Worm (Caenorhabditis elegans) whole organism, late embryonic: ENCODE data around the gene F58F9.6.

ENCODE experiments used
- C08G9.2 ChIP-seq: sonication (generic microtip); optimal IDR thresholded peaks from 2 replicates; lab custom pipeline; 2016; ENCODE audit warnings: mild to moderate bottlenecking, missing genetic modification characterization, moderate library complexity, missing compliant biosample characterization
- F13H6.1 ChIP-seq: sonication (generic microtip); optimal IDR thresholded peaks from 2 replicates; lab custom pipeline; 2016; ENCODE audit warnings: missing genetic modification characterization, missing compliant biosample characterization
- K09A11.1 ChIP-seq: sonication (generic microtip); optimal IDR thresholded peaks from 2 replicates; lab custom pipeline; 2017; ENCODE audit warnings: antibody characterized with exemption, mild to moderate bottlenecking, missing genetic modification characterization, missing compliant biosample characterization; ENCODE audit not compliant: insufficient read depth
- Y22D7AL.16 ChIP-seq: sonication (generic microtip); optimal IDR thresholded peaks from 2 replicates; lab custom pipeline; 2016; ENCODE audit warnings: missing genetic modification characterization, missing compliant biosample characterization
- ahr-1 ChIP-seq: sonication (generic microtip); optimal IDR thresholded peaks from 2 replicates; lab custom pipeline; 2016; ENCODE audit warnings: missing genetic modification characterization, missing compliant biosample characterization
- ama-1 ChIP-seq: fragments of 150-350 bp; optimal IDR thresholded peaks from 2 replicates; lab custom pipeline; 2014
- ceh-18 ChIP-seq: sonication (generic microtip); optimal IDR thresholded peaks from 2 replicates; lab custom pipeline; 2016; ENCODE audit warnings: missing genetic modification characterization, missing compliant biosample characterization
- ceh-19 ChIP-seq: fragments of 200-800 bp; sonication (Bioruptor generic); optimal IDR thresholded peaks from 2 replicates; lab custom pipeline; 2018; ENCODE audit warnings: mild to moderate bottlenecking, missing genetic modification characterization, missing compliant biosample characterization
- ceh-24 ChIP-seq: sonication (generic microtip); optimal IDR thresholded peaks from 2 replicates; lab custom pipeline; 2016; ENCODE audit warnings: mild to moderate bottlenecking, missing genetic modification characterization, missing compliant biosample characterization
- ceh-34 ChIP-seq: sonication (generic microtip); optimal IDR thresholded peaks from 2 replicates; lab custom pipeline; 2016; ENCODE audit warnings: mild to moderate bottlenecking, missing genetic modification characterization, missing compliant biosample characterization
- ceh-48 ChIP-seq: sonication (generic microtip); optimal IDR thresholded peaks from 2 replicates; lab custom pipeline; 2016; ENCODE audit warnings: missing genetic modification characterization, inconsistent platforms, missing compliant biosample characterization
- elt-2 ChIP-seq: sonication (generic microtip); optimal IDR thresholded peaks from 2 replicates; lab custom pipeline; 2016; ENCODE audit warnings: missing genetic modification reagents, missing genetic modification characterization, missing compliant biosample characterization
- fax-1 ChIP-seq: sonication (generic microtip); optimal IDR thresholded peaks from 2 replicates; lab custom pipeline; 2016; ENCODE audit warnings: missing genotype, missing genetic modification characterization, missing compliant biosample characterization
- fkh-10 ChIP-seq: fragments of 150-350 bp; optimal IDR thresholded peaks from 2 replicates; lab custom pipeline; 2014; ENCODE audit warnings: missing biosample characterization, missing genetic modification reagents, missing genetic modification characterization
- gmeb-2 ChIP-seq: sonication (generic microtip); optimal IDR thresholded peaks from 2 replicates; lab custom pipeline; 2016; ENCODE audit warnings: missing genetic modification characterization, inconsistent platforms, missing compliant biosample characterization
- hlh-13 ChIP-seq: fragments of 200-800 bp; sonication (Bioruptor generic); optimal IDR thresholded peaks from 2 replicates; lab custom pipeline; 2018; ENCODE audit warnings: mild to moderate bottlenecking, missing genetic modification characterization, missing compliant biosample characterization
- hlh-15 ChIP-seq: sonication (generic microtip); optimal IDR thresholded peaks from 2 replicates; lab custom pipeline; 2016; ENCODE audit warnings: missing genetic modification characterization, missing compliant biosample characterization
- hlh-30 ChIP-seq: sonication (generic microtip); optimal IDR thresholded peaks from 2 replicates; lab custom pipeline; 2017; ENCODE audit warnings: antibody characterized with exemption, missing genetic modification characterization, missing compliant biosample characterization; ENCODE audit not compliant: insufficient read depth
- hlh-6 ChIP-seq: sonication (generic microtip); optimal IDR thresholded peaks from 2 replicates; lab custom pipeline; 2016; ENCODE audit warnings: missing genotype, missing genetic modification characterization, missing compliant biosample characterization
- lim-6 ChIP-seq: sonication (generic microtip); optimal IDR thresholded peaks from 2 replicates; lab custom pipeline; 2016; ENCODE audit warnings: missing genetic modification characterization, missing compliant biosample characterization
- lin-11 ChIP-seq: fragments of 200-800 bp; sonication (Bioruptor generic); optimal IDR thresholded peaks from 2 replicates; lab custom pipeline; 2018; ENCODE audit warnings: mild to moderate bottlenecking, missing genetic modification characterization, missing compliant biosample characterization
- madf-2 ChIP-seq: sonication (generic microtip); optimal IDR thresholded peaks from 2 replicates; lab custom pipeline; 2017; ENCODE audit warnings: missing genetic modification characterization, missing compliant biosample characterization
- mec-3 ChIP-seq: sonication (generic microtip); optimal IDR thresholded peaks from 2 replicates; lab custom pipeline; 2016; ENCODE audit warnings: borderline replicate concordance, missing genetic modification characterization, missing compliant biosample characterization
- nhr-11 ChIP-seq: fragments of 150-350 bp; optimal IDR thresholded peaks from 2 replicates; lab custom pipeline; 2014; ENCODE audit warnings: missing biosample characterization, missing genetic modification characterization
- nhr-232 ChIP-seq: sonication (generic microtip); optimal IDR thresholded peaks from 2 replicates; lab custom pipeline; 2016; ENCODE audit warnings: missing genetic modification characterization, missing compliant biosample characterization
- npax-4 ChIP-seq: sonication (generic microtip); optimal IDR thresholded peaks from 2 replicates; lab custom pipeline; 2016; ENCODE audit warnings: missing genetic modification characterization, missing compliant biosample characterization
- odd-2 ChIP-seq: sonication (generic microtip); optimal IDR thresholded peaks from 2 replicates; lab custom pipeline; 2017; ENCODE audit warnings: antibody characterized with exemption, mild to moderate bottlenecking, missing genetic modification characterization, missing compliant biosample characterization
- pag-3 ChIP-seq: sonication (generic microtip); optimal IDR thresholded peaks from 2 replicates; lab custom pipeline; 2016; ENCODE audit warnings: missing compliant biosample characterization, missing genetic modification characterization, borderline replicate concordance
- pha-2 ChIP-seq: sonication (generic microtip); optimal IDR thresholded peaks from 2 replicates; lab custom pipeline; 2017; ENCODE audit warnings: mild to moderate bottlenecking, missing genetic modification characterization, missing compliant biosample characterization
- sdc-2 ChIP-seq: sonication (generic microtip); optimal IDR thresholded peaks from 2 replicates; lab custom pipeline; 2016; ENCODE audit warnings: missing genotype, missing genetic modification characterization, missing compliant biosample characterization
- sox-2 ChIP-seq: fragments of 200-800 bp; sonication (Bioruptor generic); IDR thresholded peaks from 2 replicates; pipeline ENCODE4 v1.3.6; 2022; ENCODE audit warnings: missing genetic modification reagents, missing genetic modification characterization, missing compliant biosample characterization
- sox-4 ChIP-seq: sonication (generic microtip); optimal IDR thresholded peaks from 2 replicates; lab custom pipeline; 2017; ENCODE audit warnings: mild to moderate bottlenecking, missing genetic modification characterization, inconsistent platforms, missing compliant biosample characterization
- syd-9 ChIP-seq: sonication (generic microtip); optimal IDR thresholded peaks from 2 replicates; lab custom pipeline; 2016; ENCODE audit warnings: mild to moderate bottlenecking, missing genetic modification characterization, moderate library complexity, missing compliant biosample characterization
- ttx-3 ChIP-seq: sonication (generic microtip); optimal IDR thresholded peaks from 2 replicates; lab custom pipeline; 2016; ENCODE audit warnings: missing genetic modification reagents, missing genetic modification characterization, missing compliant biosample characterization
- unc-3 ChIP-seq, 2 experiments: fragments of 200-800 bp in 1 of 2; sonication (Bioruptor generic) in 1 of 2; sonication (generic microtip) in 1 of 2; conservative IDR thresholded peaks in 1 of 2; optimal IDR thresholded peaks in 1 of 2; 2 replicates each; pipeline versions ENCODE4 v1.3.6 to Lab custom; 2016 to 2022; ENCODE audit warnings: missing compliant biosample characterization in 2 of 2, missing genetic modification characterization in 2 of 2, missing genetic modification reagents in 1 of 2
- unc-42 ChIP-seq: sonication (generic microtip); optimal IDR thresholded peaks from 2 replicates; lab custom pipeline; 2016; ENCODE audit warnings: missing genotype, missing genetic modification characterization, missing compliant biosample characterization
- ztf-16 ChIP-seq: sonication (generic microtip); optimal IDR thresholded peaks from 2 replicates; lab custom pipeline; 2017; ENCODE audit warnings: missing genetic modification characterization, missing compliant biosample characterization

The F58F9.6 gene

DNA sequence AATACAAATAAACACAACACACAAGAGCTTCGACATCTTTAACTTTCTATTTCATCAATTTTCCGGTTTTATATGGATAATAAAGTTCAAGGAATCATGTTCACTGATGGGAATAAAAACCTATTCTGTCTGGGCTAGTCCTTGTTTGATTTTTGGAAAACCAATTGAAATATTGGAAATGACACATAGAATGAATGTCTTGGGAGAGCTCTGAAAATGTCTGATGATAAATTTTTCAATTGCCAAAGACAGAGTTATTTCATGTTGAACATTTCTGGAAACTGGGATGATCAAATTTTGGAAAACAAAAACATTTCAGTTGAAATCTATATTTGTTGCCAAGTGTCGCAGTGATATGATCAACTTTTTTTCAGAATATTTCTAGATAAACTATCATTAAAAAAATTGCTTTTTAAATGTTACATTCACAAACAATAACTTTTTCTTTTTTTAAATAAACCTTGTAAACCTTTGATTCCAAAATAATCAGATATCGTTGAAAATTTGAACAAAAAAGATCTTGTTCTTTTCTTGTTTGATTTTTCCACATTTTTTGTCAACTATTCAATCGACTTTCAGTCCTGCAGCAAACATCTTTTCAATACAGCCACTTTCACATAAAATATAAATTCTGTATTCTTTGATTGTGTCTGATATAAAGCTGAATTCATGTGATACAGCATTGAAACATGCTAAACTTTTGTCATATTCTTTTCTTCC is at the start of gene F58F9.6, which contains the start of gene F58F9.8:
TSS of gene F58F9.6 (minus strand) at position 101 of the 720 bp plus-strand sequence.
TSS of gene F58F9.8 (plus strand) at position 670 of the 720 bp plus-strand sequence.
- TF ChIP-seq ahr-1 (tag; lab: Kevin White, UChicago) (no peak), lim-6 (no peak), nhr-11 (no peak), K09A11.1 (tag; lab: Kevin White, UChicago) (no peak), ceh-19 (GFP tag; lab: Kevin White, UChicago) (no peak), C08G9.2 (tag; lab: Kevin White, UChicago) (no peak), Y22D7AL.16 (tag; lab: Kevin White, UChicago) (no peak), unc-42 (tag; lab: Kevin White, UChicago) (no peak), ceh-48 (tag; lab: Kevin White, UChicago) (no peak), mec-3 (tag; lab: Kevin White, UChicago) (no peak), fax-1 (no peak), syd-9 (tag; lab: Kevin White, UChicago) (no peak), ztf-16 (tag; lab: Kevin White, UChicago) (no peak), ceh-24 (tag; lab: Kevin White, UChicago) (no peak), ama-1 (lab: Kevin White, UChicago) (no peak), nhr-232 (tag; lab: Kevin White, UChicago) (no peak)

DNA sequence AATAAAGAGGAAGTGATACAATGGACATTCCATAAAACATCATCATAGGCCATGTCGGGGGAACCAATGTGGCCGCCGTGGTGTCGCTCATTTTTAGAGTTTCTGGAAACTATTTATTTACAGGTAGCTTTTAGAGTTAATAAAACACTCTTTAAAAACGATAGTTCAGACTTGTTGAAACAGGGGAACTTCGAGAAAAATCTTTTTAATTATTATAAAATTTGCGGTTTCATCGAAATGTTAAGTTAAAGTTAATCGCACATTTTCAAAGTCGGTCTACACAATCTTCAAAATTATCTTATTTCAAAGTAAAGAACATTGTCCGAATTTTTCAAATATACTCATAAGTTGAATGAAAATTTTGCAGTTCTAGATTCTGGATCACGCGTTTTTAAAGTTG is 46.9 kb upstream of the F58F9.6 start, which contains the start of gene ops-1:
TSS of gene ops-1 (minus strand) at position 101 of the 400 bp plus-strand sequence.
- TF ChIP-seq hlh-15 (no peak), ama-1 (lab: Kevin White, UChicago) (no peak), ztf-16 (tag; lab: Kevin White, UChicago) (no peak), K09A11.1 (tag; lab: Kevin White, UChicago) (no peak), C08G9.2 (tag; lab: Kevin White, UChicago) (no peak), sdc-2 (tag; lab: Kevin White, UChicago) (no peak), pha-2 (tag; lab: Kevin White, UChicago) (no peak), pag-3 (tag; lab: Kevin White, UChicago) (no peak), nhr-11 (no peak), madf-2 (tag; lab: Kevin White, UChicago) (no peak), gmeb-2 (tag; lab: Kevin White, UChicago) (no peak), lin-11 (tag; lab: Kevin White, UChicago) (no peak), hlh-30 (tag; lab: Kevin White, UChicago) (no peak), npax-4 (no peak)
- TF ChIP-seq, all 69 proteins: peak for 0

DNA sequence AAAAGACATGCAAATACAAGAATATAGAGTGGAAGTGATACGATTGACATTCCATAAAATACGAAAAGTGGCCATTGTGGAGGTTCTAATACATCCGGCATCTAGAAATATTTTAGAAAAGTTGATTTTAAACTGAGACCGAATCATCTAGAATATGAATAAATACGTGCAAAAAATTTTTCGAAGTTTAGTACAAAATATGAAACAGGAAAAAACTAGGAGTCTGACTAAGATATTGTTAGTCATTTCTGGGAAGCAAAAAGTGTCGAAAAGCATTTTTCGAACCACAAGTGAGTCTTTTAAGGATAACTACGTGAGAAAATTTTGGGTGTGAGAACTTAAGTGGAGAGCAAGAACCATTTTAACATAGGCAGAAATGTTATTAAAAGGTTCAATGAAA is 44.7 kb upstream of the F58F9.6 start, which contains the start of gene srv-32:
TSS of gene srv-32 (minus strand) at position 101 of the 400 bp plus-strand sequence.
- no peak for TF ChIP-seq hlh-15
- TF ChIP-seq hlh-6 (tag; lab: Kevin White, UChicago), result no peak

DNA sequence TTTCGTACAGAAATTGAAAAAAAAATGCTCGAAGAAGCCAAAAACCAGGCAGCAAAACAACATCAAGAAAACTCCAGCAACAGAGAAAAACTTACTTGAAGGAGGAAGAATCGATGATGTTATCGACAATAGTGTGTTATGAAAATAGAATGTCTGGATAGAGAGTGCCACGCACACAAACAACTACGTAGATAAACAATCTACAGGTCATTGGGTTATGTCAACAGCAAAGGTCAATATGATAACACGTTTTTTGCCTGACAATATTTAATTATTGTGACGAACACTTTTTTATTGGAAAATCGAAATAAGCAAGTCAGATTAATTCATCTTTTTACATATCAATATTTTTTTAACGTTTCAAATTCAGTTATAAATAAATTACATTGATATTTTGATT is 42.0 kb upstream of the F58F9.6 start, which contains the start of gene sams-5:
TSS of gene sams-5 (minus strand) at position 131 of the 400 bp plus-strand sequence.
- TF ChIP-seq fkh-10 (no peak), elt-2 (tag; lab: Kevin White, UChicago) (peak; percentile 58)

DNA sequence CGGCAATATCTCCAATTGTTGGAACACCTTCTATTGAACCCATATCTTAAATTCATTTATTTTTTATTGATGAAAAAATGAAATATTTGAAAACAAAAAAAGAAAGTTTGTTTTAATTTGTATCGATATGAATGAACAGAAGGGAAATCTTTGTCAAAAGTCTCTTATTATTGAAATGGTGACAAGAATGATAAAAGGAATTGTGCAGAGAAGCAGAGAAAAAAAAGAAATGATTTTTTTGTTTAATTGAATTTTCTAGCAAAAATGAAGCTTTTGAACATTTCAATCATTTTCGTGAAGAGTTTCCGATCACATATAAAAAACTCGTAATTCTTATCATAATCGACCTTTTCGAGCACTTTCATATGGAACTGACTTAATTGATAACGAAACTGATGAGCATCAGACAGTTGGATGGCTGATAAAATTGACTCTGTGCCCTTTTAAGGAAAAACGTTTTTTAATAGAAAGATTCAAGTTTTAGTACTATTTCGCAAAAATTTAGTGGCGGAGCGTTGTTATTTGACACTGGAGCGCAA is 38.3 kb upstream of the F58F9.6 start, which contains the start of the genes aat-4 and T13A10.1:
TSS of gene aat-4 (minus strand) at position 51 of the 539 bp plus-strand sequence.
TSS of gene T13A10.1 (plus strand) at position 411 of the 539 bp plus-strand sequence.
- no peak for TF ChIP-seq C08G9.2 (tag; lab: Kevin White, UChicago)
- TF ChIP-seq elt-2 (tag; lab: Kevin White, UChicago), result peak; percentile 78

DNA sequence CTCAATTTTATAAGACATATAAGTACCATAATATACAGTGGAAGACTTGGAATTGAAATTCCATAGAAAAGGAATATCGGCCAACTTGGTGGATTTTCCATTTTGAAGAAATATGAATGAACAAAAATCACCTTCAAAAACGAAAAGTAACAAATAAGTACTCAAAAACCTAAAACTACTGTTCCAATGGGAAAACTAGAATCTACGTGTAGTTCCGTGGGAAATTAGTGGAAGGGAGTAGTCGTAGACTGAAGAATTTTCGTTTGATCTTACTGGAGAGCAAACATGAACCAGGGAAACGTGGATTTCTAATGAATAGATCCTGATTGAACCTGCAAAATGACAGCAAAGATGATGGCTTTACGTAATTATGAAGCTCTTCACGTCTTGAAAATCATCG is 34.5 kb upstream of the F58F9.6 start, which contains the start of gene srv-31:
TSS of gene srv-31 (minus strand) at position 101 of the 400 bp plus-strand sequence.
- TF ChIP-seq lin-11 (tag; lab: Kevin White, UChicago), result no peak
- TF ChIP-seq sox-2 (GFP tag; lab: Robert Waterston, UW), result no peak
- no peak for TF ChIP-seq unc-3 (GFP tag; conservative IDR thresholded peaks at IDR 0.05; lab: Robert Waterston, UW)
- TF ChIP-seq unc-3 (tag; optimal IDR thresholded peaks at IDR 0.05; lab: Kevin White, UChicago), result no peak
- TF ChIP-seq sox-4 (tag; lab: Kevin White, UChicago), result no peak
- TF ChIP-seq ceh-18, result no peak
- TF ChIP-seq ttx-3 (tag; lab: Kevin White, UChicago), result no peak
- no peak for TF ChIP-seq ceh-48 (tag; lab: Kevin White, UChicago)
- no peak for TF ChIP-seq ceh-19 (GFP tag; lab: Kevin White, UChicago)
- TF ChIP-seq F13H6.1 (tag; lab: Kevin White, UChicago), result no peak
- no peak for TF ChIP-seq hlh-13 (GFP tag; lab: Kevin White, UChicago)
- no peak for TF ChIP-seq unc-42 (tag; lab: Kevin White, UChicago)
- TF ChIP-seq odd-2, result no peak
- no peak for TF ChIP-seq K09A11.1 (tag; lab: Kevin White, UChicago)
- no peak for TF ChIP-seq ceh-34 (tag; lab: Kevin White, UChicago)
- TF ChIP-seq ztf-16 (tag; lab: Kevin White, UChicago), result no peak
